Worm (Caenorhabditis elegans) whole organism, dauer: ENCODE measurements around the gene cyp-25A1.
A peak's percentile ranks its signal among the peaks of the same experiment; 100 is the strongest.

Experiments used
- unc-62 ChIP-seq: sonication (generic microtip); optimal IDR thresholded peaks from 2 replicates; lab custom pipeline; 2017; ENCODE audit warnings: missing biosample characterization, missing genetic modification reagents, missing genetic modification characterization

Gene cyp-25A1

ce11 chrIII:3832291-3832690 is at the start of gene cyp-25A1:
cyp-25A1 (plus strand) TSS chrIII:3832591.
- TF ChIP-seq unc-62 (GFP tag; lab: Kevin White, UChicago): no peak

ce11 chrIII:3782853-3783252 is 49.5 kb upstream of the cyp-25A1 start:
- TF ChIP-seq unc-62 (GFP tag; lab: Kevin White, UChicago): no peak

ce11 chrIII:3783914-3784313 is 48.5 kb upstream of the cyp-25A1 start:
- no peak for TF ChIP-seq unc-62 (GFP tag; lab: Kevin White, UChicago)

- no peak for TF ChIP-seq unc-62 (GFP tag; lab: Kevin White, UChicago)
These were observed 47.3 kb upstream of the cyp-25A1 start for ce11 chrIII:3785094-3785493.

- no peak for TF ChIP-seq unc-62 (GFP tag; lab: Kevin White, UChicago)
These were observed 45.9 kb upstream of the cyp-25A1 start, which contains the start of gene acy-3 for ce11 chrIII:3786427-3786935. acy-3 (minus strand) TSS chrIII:3786477.

ce11 chrIII:3789688-3790371 is 42.6 kb upstream of the cyp-25A1 start:
- TF ChIP-seq unc-62 (GFP tag; lab: Kevin White, UChicago): no peak

- no peak for TF ChIP-seq unc-62 (GFP tag; lab: Kevin White, UChicago)
These were observed 41.5 kb upstream of the cyp-25A1 start for ce11 chrIII:3790855-3791254.

ce11 chrIII:3795933-3796332 is 36.5 kb upstream of the cyp-25A1 start:
- TF ChIP-seq unc-62 (GFP tag; lab: Kevin White, UChicago): no peak

- no peak for TF ChIP-seq unc-62 (GFP tag; lab: Kevin White, UChicago)
These were observed 35.0 kb upstream of the cyp-25A1 start for ce11 chrIII:3797180-3798026.

- TF ChIP-seq unc-62 (GFP tag; lab: Kevin White, UChicago): no peak
These were observed 34.0 kb upstream of the cyp-25A1 start for ce11 chrIII:3798416-3798815.

ce11 chrIII:3799213-3799612 is 33.2 kb upstream of the cyp-25A1 start:
- TF ChIP-seq unc-62 (GFP tag; lab: Kevin White, UChicago): no peak

ce11 chrIII:3800240-3800933 is 32.0 kb upstream of the cyp-25A1 start, which contains the start of gene mtm-3:
mtm-3 (minus strand) TSS chrIII:3800467.
- no peak for TF ChIP-seq unc-62 (GFP tag; lab: Kevin White, UChicago)

- no peak for TF ChIP-seq unc-62 (GFP tag; lab: Kevin White, UChicago)
These were observed 31.5 kb upstream of the cyp-25A1 start for ce11 chrIII:3800934-3801252.

- TF ChIP-seq unc-62 (GFP tag; lab: Kevin White, UChicago): peak; percentile 49
These were observed 31.0 kb upstream of the cyp-25A1 start for ce11 chrIII:3801379-3801894.

ce11 chrIII:3803113-3803512 is 29.3 kb upstream of the cyp-25A1 start:
- TF ChIP-seq unc-62 (GFP tag; lab: Kevin White, UChicago): no peak

- TF ChIP-seq unc-62 (GFP tag; lab: Kevin White, UChicago): no peak
These were observed 28.0 kb upstream of the cyp-25A1 start, which contains the start of gene xbx-5 for ce11 chrIII:3804422-3804821. xbx-5 (minus strand) TSS chrIII:3804477.
